Fruit fly (Drosophila melanogaster): ENCODE measurements around the gene CG10366.
A peak's percentile ranks its signal among the peaks of the same experiment; 100 is the strongest.

The CG10366 gene

DNA sequence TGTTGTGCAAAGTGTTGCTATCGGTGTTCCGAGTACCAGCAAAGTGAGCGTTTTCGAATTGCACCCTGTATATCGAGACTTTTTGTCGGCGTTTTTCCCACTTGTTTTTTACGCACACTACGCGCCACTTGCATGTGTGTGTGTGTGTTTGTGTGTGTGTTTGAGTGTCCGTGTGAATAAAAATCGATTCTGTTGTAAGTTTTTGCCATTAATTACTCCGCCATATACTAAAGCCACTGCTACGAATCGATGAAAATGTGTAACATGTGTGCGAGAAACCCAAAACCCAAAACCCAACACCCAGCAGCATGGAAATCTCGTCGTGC is 3.3 kb downstream of the CG10366 start (continued):
- TF ChIP-seq onecut (GFP tag; IDR thresholded peaks at IDR 0.05) (peak; percentile 83), Dbx (GFP tag; IDR thresholded peaks at IDR 0.05) (no peak), gce (GFP tag; IDR thresholded peaks at IDR 0.05) (no peak), CG2199 (GFP tag; IDR thresholded peaks at IDR 0.05) (0 out of 3 replicates have a peak, but pooled peaks have one; percentile 10), Dll (GFP tag; IDR thresholded peaks at IDR 0.05; ENCODE audit: partially characterized antibody) (0 out of 4 replicates have a peak, but pooled peaks have one; percentile 19), CG12219 (GFP tag; optimal IDR thresholded peaks at IDR 0.05) (no peak), mirr (GFP tag; optimal IDR thresholded peaks at IDR 0.05) (no peak), CG8478 (optimal IDR thresholded peaks at IDR 0.05) (peak; percentile 87), BtbVII (GFP tag; optimal IDR thresholded peaks at IDR 0.05) (peak; percentile 6), kah (GFP tag; optimal IDR thresholded peaks at IDR 0.05) (peak; percentile 20), sna (GFP tag; IDR thresholded peaks at IDR 0.05; ENCODE audit: partially characterized antibody) (0 out of 2 replicates have a peak, but pooled peaks have one; percentile 8), E2f1 (GFP tag; IDR thresholded peaks at IDR 0.05) (0 out of 2 replicates have a peak, but pooled peaks have one; percentile 2), cg (GFP tag; optimal IDR thresholded peaks at IDR 0.05) (peak; percentile 98), MESR4 (GFP tag; optimal IDR thresholded peaks at IDR 0.05) (peak; percentile 17), Dek (tag; optimal IDR thresholded peaks at IDR 0.05) (no peak), hth (optimal IDR thresholded peaks at IDR 0.05) (no peak), CG4617 (GFP tag; optimal IDR thresholded peaks at IDR 0.05; ENCODE audit: borderline replicate concordance) (peak; percentile 66), Atf6 (GFP tag; IDR thresholded peaks at IDR 0.05) (0 out of 2 replicates have a peak, but pooled peaks have one; percentile 16), CG34224 (GFP tag; IDR thresholded peaks at IDR 0.05; ENCODE audit: partially characterized antibody) (peak; percentile 5; the same call in 1 of the 3 replicates), CG32532 (GFP tag; IDR thresholded peaks at IDR 0.05) (0 out of 2 replicates have a peak, but pooled peaks have one; percentile 3)

DNA sequence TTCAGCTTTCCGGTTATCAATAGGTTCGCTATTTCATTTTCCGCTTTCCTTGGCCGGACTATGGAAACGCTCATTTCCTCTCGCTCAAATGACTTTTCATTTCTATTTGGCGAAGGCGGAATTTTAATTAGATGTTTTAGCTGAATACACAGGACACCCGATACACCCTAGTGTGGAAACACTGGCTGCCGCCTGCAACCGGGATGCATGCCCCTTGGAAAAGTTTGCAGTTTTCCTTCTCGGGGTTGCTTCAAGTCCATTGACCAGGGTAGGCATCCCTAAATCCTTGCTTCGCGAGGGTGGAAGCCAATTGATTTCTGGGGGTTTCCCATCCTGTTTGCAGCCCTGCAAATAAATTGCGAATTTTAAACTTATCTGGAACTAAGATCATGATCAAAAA is 4.9 kb downstream of the CG10366 start:
- TF ChIP-seq Oaz (GFP tag; IDR thresholded peaks at IDR 0.05) (no peak), Dll (GFP tag; IDR thresholded peaks at IDR 0.05; ENCODE audit: partially characterized antibody) (no peak), CG14710 (tag; optimal IDR thresholded peaks at IDR 0.05) (peak; percentile 76), CG2199 (GFP tag; IDR thresholded peaks at IDR 0.05) (0 out of 3 replicates have a peak, but pooled peaks have one; percentile 42), pros (GFP tag; optimal IDR thresholded peaks at IDR 0.05) (peak; percentile 57), p53 (GFP tag; optimal IDR thresholded peaks at IDR 0.05) (no peak), CG6254 (GFP tag; optimal IDR thresholded peaks at IDR 0.05) (no peak)

DNA sequence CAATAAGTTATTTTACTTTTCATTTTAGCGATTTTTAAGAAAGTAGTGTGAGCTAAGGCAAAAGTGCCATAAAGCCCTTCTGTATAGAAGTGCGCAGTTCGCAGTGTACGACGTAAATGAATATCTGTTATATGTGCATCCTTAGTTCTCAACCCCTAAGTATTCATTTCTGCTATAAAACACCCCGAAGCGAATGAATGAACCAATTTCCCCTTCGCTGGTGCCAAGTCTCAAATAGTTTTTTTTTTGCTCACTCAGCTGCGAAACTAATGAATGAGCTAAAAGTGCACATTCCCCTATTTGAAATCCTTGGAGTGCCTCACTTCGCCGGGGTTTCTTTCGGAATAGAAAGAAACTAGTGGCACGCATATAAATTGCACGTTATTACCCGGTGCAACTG is 6.6 kb downstream of the CG10366 start:
- TF ChIP-seq sqz (GFP tag; optimal IDR thresholded peaks at IDR 0.05) (peak; percentile 44), Eip74EF (GFP tag; optimal IDR thresholded peaks at IDR 0.05) (no peak), Deaf1 (tag; optimal IDR thresholded peaks at IDR 0.05) (no peak), pros (GFP tag; optimal IDR thresholded peaks at IDR 0.05) (peak; percentile 2), CTCF (GFP tag; optimal IDR thresholded peaks at IDR 0.05) (peak; percentile 62), pita (GFP tag; optimal IDR thresholded peaks at IDR 0.05) (peak; percentile 27), Dip2 (GFP tag; IDR thresholded peaks at IDR 0.05) (no peak), z (GFP tag; IDR thresholded peaks at IDR 0.05) (peak; percentile 87), Antp (GFP tag; optimal IDR thresholded peaks at IDR 0.05) (no peak), sens (GFP tag) (peak; percentile 16), zf30C (GFP tag; optimal IDR thresholded peaks at IDR 0.05) (peak; percentile 20)

DNA sequence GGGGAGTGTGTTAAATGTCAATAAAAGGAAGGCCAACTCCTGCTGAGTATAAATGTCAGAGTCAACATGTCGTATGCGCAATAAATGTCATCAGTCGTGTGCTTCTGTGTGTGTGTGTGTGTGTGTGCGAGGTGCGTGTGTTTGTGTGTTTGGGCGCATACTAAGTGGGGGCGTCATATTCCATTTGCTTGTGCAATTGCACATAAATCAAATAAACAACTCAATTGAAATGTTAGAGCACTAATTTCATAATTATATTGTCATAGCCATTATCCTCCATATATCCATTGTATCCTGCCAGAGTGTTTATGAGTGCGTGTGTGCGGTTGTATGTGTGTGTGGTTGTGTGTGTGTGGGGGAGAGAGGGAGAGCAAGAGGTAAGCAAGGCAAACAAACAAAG is 10.1 kb downstream of the CG10366 start:
- TF ChIP-seq CG2199 (GFP tag; IDR thresholded peaks at IDR 0.05) (no peak), CG12071 (GFP tag; optimal IDR thresholded peaks at IDR 0.05) (no peak), CG30431 (GFP tag; optimal IDR thresholded peaks at IDR 0.05) (no peak), scrt (GFP tag; optimal IDR thresholded peaks at IDR 0.05) (no peak), CG2875 (GFP tag; optimal IDR thresholded peaks at IDR 0.05) (no peak), B-H1 (GFP tag; IDR thresholded peaks at IDR 0.05) (no peak), pzg (GFP tag; optimal IDR thresholded peaks at IDR 0.05) (no peak), Dfd (GFP tag; optimal IDR thresholded peaks at IDR 0.05) (peak in 1 of 2 experiments; percentile 48), CG17829 (tag; optimal IDR thresholded peaks at IDR 0.05) (no peak)

Data from whole organism, embryonic.